Fruit fly (Drosophila melanogaster) whole organism, embryonic: ENCODE measurements around the gene CG10761.

Experiments used
- CG11398 ChIP-seq: fragments of 200-800 bp; sonication (Bioruptor generic); optimal IDR thresholded peaks from 2 replicates; lab custom pipeline; 2016; ENCODE audit warnings: missing biosample characterization, missing genetic modification characterization
- CG12219 ChIP-seq: fragments of 200-800 bp; sonication (Bioruptor generic); optimal IDR thresholded peaks from 3 replicates; lab custom pipeline; 2018; ENCODE audit warnings: missing biosample characterization, mild to moderate bottlenecking, missing genetic modification characterization
- CG1233 ChIP-seq: fragments of 200-800 bp; sonication (Bioruptor generic); optimal IDR thresholded peaks from 4 replicates; lab custom pipeline; 2018; ENCODE audit warnings: missing biosample characterization, mild to moderate bottlenecking, missing genetic modification characterization
- CG13424 ChIP-seq: fragments of 200-800 bp; sonication (Bioruptor generic); optimal IDR thresholded peaks from 2 replicates; lab custom pipeline; 2019; ENCODE audit warnings: missing biosample characterization, mild to moderate bottlenecking, missing genetic modification characterization, moderate library complexity
- CG14441 ChIP-seq: fragments of 200-800 bp; sonication (Bioruptor generic); IDR thresholded peaks from 2 replicates; pipeline ENCODE4 v1.3.6; 2022; ENCODE audit warnings: missing biosample characterization, missing genetic modification characterization
- CG14667 ChIP-seq: fragments of 200-800 bp; sonication (Bioruptor generic); IDR thresholded peaks from 2 replicates; pipeline ENCODE4 v1.3.6; 2022; ENCODE audit warnings: missing biosample characterization, missing genetic modification characterization
- CG14710 ChIP-seq: fragments of 200-800 bp; sonication (Bioruptor generic); optimal IDR thresholded peaks from 3 replicates; lab custom pipeline; 2019; ENCODE audit warnings: missing biosample characterization, mild to moderate bottlenecking, missing genetic modification characterization, moderate library complexity
- CG1832 ChIP-seq: fragments of 200-800 bp; sonication (Bioruptor generic); optimal IDR thresholded peaks from 2 replicates; lab custom pipeline; 2017; ENCODE audit warnings: missing biosample characterization, mild to moderate bottlenecking, missing genetic modification characterization, inconsistent platforms
- CG18599 ChIP-seq: fragments of 200-800 bp; sonication (Bioruptor generic); optimal IDR thresholded peaks from 3 replicates; lab custom pipeline; 2017; ENCODE audit warnings: missing biosample characterization, missing genetic modification characterization, mild to moderate bottlenecking, moderate library complexity, missing genetic modification reagents
- CG32772 ChIP-seq: fragments of 200-800 bp; sonication (Bioruptor generic); IDR thresholded peaks from 2 replicates; pipeline ENCODE4 v1.3.6; 2022; ENCODE audit warnings: missing biosample characterization, missing genetic modification characterization
- CG34422 ChIP-seq: fragments of 200-800 bp; sonication (Bioruptor generic); IDR thresholded peaks from 3 replicates; pipeline ENCODE4 v1.3.6; 2022; ENCODE audit warnings: missing biosample characterization, missing genetic modification characterization
- CG4424 ChIP-seq: fragments of 200-800 bp; sonication (Bioruptor generic); optimal IDR thresholded peaks from 3 replicates; lab custom pipeline; 2016; ENCODE audit warnings: missing biosample characterization, missing genetic modification characterization
- CG6175 ChIP-seq: fragments of 200-800 bp; sonication (Bioruptor generic); IDR thresholded peaks from 3 replicates; pipeline ENCODE4 v1.3.6; 2022; ENCODE audit warnings: missing biosample characterization, missing genetic modification characterization
- CG7928 ChIP-seq: fragments of 200-800 bp; sonication (Bioruptor generic); optimal IDR thresholded peaks from 2 replicates; lab custom pipeline; 2017; ENCODE audit warnings: missing biosample characterization, mild to moderate bottlenecking, missing genetic modification characterization
- CG8765 ChIP-seq: fragments of 200-800 bp; sonication (Bioruptor generic); IDR thresholded peaks from 2 replicates; pipeline ENCODE4 v1.3.6; 2022; ENCODE audit warnings: missing biosample characterization, missing genetic modification characterization
- CG9797 ChIP-seq: fragments of 200-800 bp; sonication (Bioruptor generic); optimal IDR thresholded peaks from 3 replicates; lab custom pipeline; 2018; ENCODE audit warnings: missing biosample characterization, mild to moderate bottlenecking, missing genetic modification characterization
- Camta ChIP-seq: fragments of 200-800 bp; sonication (Bioruptor generic); optimal IDR thresholded peaks from 2 replicates; lab custom pipeline; 2016; ENCODE audit warnings: missing biosample characterization, missing genetic modification characterization
- D19B ChIP-seq: fragments of 200-800 bp; sonication (Bioruptor generic); optimal IDR thresholded peaks from 2 replicates; lab custom pipeline; 2017; ENCODE audit warnings: missing biosample characterization, mild to moderate bottlenecking, missing genetic modification characterization
- Dref ChIP-seq: fragments of 200-800 bp; sonication (Bioruptor generic); IDR thresholded peaks from 2 replicates; pipeline ENCODE4 v1.3.6; 2022; ENCODE audit warnings: missing biosample characterization, missing genetic modification characterization
- HLH3B ChIP-seq: fragments of 200-800 bp; sonication (Bioruptor generic); IDR thresholded peaks from 2 replicates; pipeline ENCODE4 v1.3.6; 2022; ENCODE audit warnings: missing biosample characterization, missing genetic modification characterization
- HLHmδ ChIP-seq: fragments of 200-800 bp; sonication (Bioruptor generic); optimal IDR thresholded peaks from 2 replicates; lab custom pipeline; 2018; ENCODE audit warnings: missing biosample characterization, mild to moderate bottlenecking, missing genetic modification characterization, moderate library complexity
- Mrtf ChIP-seq: fragments of 200-800 bp; sonication (Bioruptor generic); IDR thresholded peaks from 3 replicates; pipeline ENCODE4 v1.3.6; 2022; ENCODE audit warnings: missing biosample characterization, missing genetic modification characterization
- Ptx1 ChIP-seq: fragments of 200-800 bp; sonication (Bioruptor generic); IDR thresholded peaks from 2 replicates; pipeline ENCODE4 v1.3.6; 2022; ENCODE audit warnings: missing biosample characterization, missing genetic modification characterization
- Scr ChIP-seq: fragments of 200-800 bp; sonication (Bioruptor generic); IDR thresholded peaks from 2 replicates; pipeline ENCODE4 v1.3.6; 2022; ENCODE audit warnings: missing biosample characterization, missing genetic modification characterization; ENCODE audit not compliant: partially characterized antibody
- Sox100B ChIP-seq: fragments of 200-800 bp; sonication (Bioruptor generic); optimal IDR thresholded peaks from 3 replicates; lab custom pipeline; 2018; ENCODE audit warnings: missing biosample characterization, mild to moderate bottlenecking, missing genetic modification characterization
- Sry-δ ChIP-seq: fragments of 200-800 bp; sonication (Bioruptor generic); optimal IDR thresholded peaks from 2 replicates; lab custom pipeline; 2016; ENCODE audit warnings: missing biosample characterization, missing genetic modification characterization
- YL-1 ChIP-seq: fragments of 200-800 bp; sonication (Bioruptor generic); optimal IDR thresholded peaks from 3 replicates; lab custom pipeline; 2017; ENCODE audit warnings: missing biosample characterization, mild to moderate bottlenecking, missing genetic modification characterization
- abd-A ChIP-seq: fragments of 200-800 bp; sonication (Bioruptor generic); optimal IDR thresholded peaks from 3 replicates; lab custom pipeline; 2019; ENCODE audit warnings: missing biosample characterization, mild to moderate bottlenecking, missing genetic modification characterization, moderate library complexity
- ac ChIP-seq: fragments of 200-800 bp; sonication (Bioruptor generic); optimal IDR thresholded peaks from 3 replicates; lab custom pipeline; 2017; ENCODE audit warnings: missing biosample characterization, mild to moderate bottlenecking, missing genetic modification characterization
- ato ChIP-seq: fragments of 200-800 bp; sonication (Bioruptor generic); IDR thresholded peaks from 2 replicates; pipeline ENCODE4 v1.3.6; 2022; ENCODE audit warnings: missing biosample characterization, missing genetic modification characterization; ENCODE audit not compliant: partially characterized antibody
- bab2 ChIP-seq: fragments of 200-800 bp; sonication (Bioruptor generic); optimal IDR thresholded peaks from 2 replicates; lab custom pipeline; 2016; ENCODE audit warnings: missing biosample characterization, missing genetic modification characterization
- bigmax ChIP-seq: fragments of 200-800 bp; sonication (Bioruptor generic); optimal IDR thresholded peaks from 2 replicates; lab custom pipeline; 2018; ENCODE audit warnings: missing biosample characterization, mild to moderate bottlenecking, missing genetic modification characterization
- chif ChIP-seq, 2 experiments: fragments of 200-800 bp; sonication (Bioruptor generic); optimal IDR thresholded peaks; 3 replicates each; lab custom pipeline; 2016; ENCODE audit warnings: missing biosample characterization in 2 of 2, missing genetic modification characterization in 2 of 2
- dpn ChIP-seq, 2 experiments: fragments of 200-800 bp; sonication (Bioruptor generic); optimal IDR thresholded peaks; 3 replicates each; lab custom pipeline; 2016; ENCODE audit warnings: missing biosample characterization in 2 of 2, missing genetic modification characterization in 2 of 2
- fd102C ChIP-seq: fragments of 200-800 bp; sonication (Bioruptor generic); optimal IDR thresholded peaks from 2 replicates; lab custom pipeline; 2018; ENCODE audit warnings: missing biosample characterization, mild to moderate bottlenecking, missing genetic modification characterization, moderate library complexity
- klu ChIP-seq: fragments of 200-800 bp; sonication (Bioruptor generic); IDR thresholded peaks from 2 replicates; pipeline ENCODE4 v1.3.6; 2022; ENCODE audit warnings: missing biosample characterization, missing genetic modification characterization
- knrl ChIP-seq: fragments of 200-800 bp; sonication (Bioruptor generic); IDR thresholded peaks from 3 replicates; pipeline ENCODE4 v1.3.6; 2022; ENCODE audit warnings: missing biosample characterization, missing genetic modification characterization; ENCODE audit not compliant: partially characterized antibody
- lola ChIP-seq, 3 experiments: fragments of >200 bp in 2 of 3; fragments of 200-800 bp in 1 of 3; sonication (Bioruptor generic) in 1 of 3; optimal IDR thresholded peaks; 2 replicates each; lab custom pipeline; 2017 to 2019; ENCODE audit warnings: missing biosample characterization in 3 of 3, missing genetic modification characterization in 3 of 3, mild to moderate bottlenecking in 1 of 3, moderate library complexity in 1 of 3
- nom ChIP-seq: fragments of 200-800 bp; sonication (Bioruptor generic); optimal IDR thresholded peaks from 2 replicates; lab custom pipeline; 2017; ENCODE audit warnings: missing biosample characterization, missing genetic modification characterization, mild to moderate bottlenecking, moderate library complexity, missing genetic modification reagents
- pfk ChIP-seq: fragments of 200-800 bp; sonication (Bioruptor generic); optimal IDR thresholded peaks from 2 replicates; lab custom pipeline; 2018; ENCODE audit warnings: missing biosample characterization, mild to moderate bottlenecking, missing genetic modification characterization, moderate library complexity
- pum ChIP-seq: fragments of 200-800 bp; sonication (Bioruptor generic); optimal IDR thresholded peaks from 2 replicates; lab custom pipeline; 2016; ENCODE audit warnings: missing biosample characterization, missing genetic modification characterization
- repo ChIP-seq: fragments of 200-800 bp; sonication (Bioruptor generic); optimal IDR thresholded peaks from 2 replicates; lab custom pipeline; 2016; ENCODE audit warnings: missing biosample characterization, missing genetic modification characterization
- row ChIP-seq: fragments of 200-800 bp; sonication (Bioruptor generic); IDR thresholded peaks from 3 replicates; pipeline ENCODE4 v1.3.6; 2022; ENCODE audit warnings: missing biosample characterization, missing genetic modification characterization
- sens-2 ChIP-seq: fragments of 200-800 bp; sonication (Bioruptor generic); IDR thresholded peaks from 2 replicates; pipeline ENCODE4 v1.3.6; 2022; ENCODE audit warnings: missing biosample characterization, missing genetic modification characterization
- sisA ChIP-seq: fragments of 200-800 bp; sonication (Bioruptor generic); IDR thresholded peaks from 2 replicates; pipeline ENCODE4 v1.3.6; 2022; ENCODE audit warnings: missing biosample characterization, missing genetic modification characterization
- tgo ChIP-seq: fragments of 200-800 bp; sonication (Bioruptor generic); IDR thresholded peaks from 3 replicates; pipeline ENCODE4 v1.3.6; 2022; ENCODE audit warnings: missing biosample characterization, missing genetic modification characterization
- tio ChIP-seq: fragments of 200-800 bp; sonication (Bioruptor generic); optimal IDR thresholded peaks from 2 replicates; lab custom pipeline; 2017; ENCODE audit warnings: missing biosample characterization, missing genetic modification characterization, inconsistent platforms
- trem ChIP-seq: fragments of 200-800 bp; optimal IDR thresholded peaks from 3 replicates; lab custom pipeline; 2019; ENCODE audit warnings: missing biosample characterization, mild to moderate bottlenecking, missing genetic modification characterization, moderate library complexity
- vvl ChIP-seq: fragments of 200-800 bp; sonication (Bioruptor generic); IDR thresholded peaks from 2 replicates; pipeline ENCODE4 v1.3.6; 2022; ENCODE audit warnings: missing biosample characterization, missing genetic modification characterization
- zfh2 ChIP-seq: fragments of 200-800 bp; sonication (Bioruptor generic); optimal IDR thresholded peaks from 2 replicates; lab custom pipeline; 2016; ENCODE audit warnings: missing biosample characterization, missing genetic modification characterization

Gene CG10761

dm6 chrX:8176291-8177029 lies 13.9 kb upstream of the CG10761 start (continued):
- TF ChIP-seq knrl (GFP tag; lab: Robert Waterston, UW) (peak; percentile 55; the same call in 2 of the 3 replicates), CG8765 (no peak), YL-1 (GFP tag; lab: Kevin White, UChicago) (peak; percentile 29), D19B (GFP tag; lab: Kevin White, UChicago) (no peak), CG32772 (GFP tag; lab: Robert Waterston, UW) (no peak), row (GFP tag; lab: Robert Waterston, UW) (0 out of 3 replicates have a peak, but pooled peaks have one; percentile 19), CG7928 (GFP tag; lab: Kevin White, UChicago) (no peak), CG4424 (GFP tag; lab: Kevin White, UChicago) (no peak), ac (GFP tag; lab: Kevin White, UChicago) (no peak), CG11398 (GFP tag; lab: Kevin White, UChicago) (no peak), sens-2 (GFP tag; lab: Robert Waterston, UW) (no peak), fd102C (GFP tag; lab: Kevin White, UChicago) (no peak), CG1233 (GFP tag; lab: Kevin White, UChicago) (no peak), HLH3B (GFP tag; lab: Robert Waterston, UW) (no peak), Sry-δ (GFP tag; lab: Kevin White, UChicago) (no peak), dpn (GFP tag; optimal IDR thresholded peaks at IDR 0.05; lab: Kevin White, UChicago) (no peak), Scr (GFP tag; lab: Robert Waterston, UW) (peak; percentile 43; the same call in 1 of the 2 replicates), Dref (GFP tag; lab: Robert Waterston, UW) (no peak), sisA (no peak), HLHmδ (GFP tag; lab: Kevin White, UChicago) (no peak), CG1832 (GFP tag; lab: Kevin White, UChicago) (no peak), tio (GFP tag; lab: Kevin White, UChicago) (no peak), zfh2 (no peak), CG18599 (GFP tag; lab: Kevin White, UChicago) (no peak), bab2 (GFP tag; lab: Kevin White, UChicago) (no peak), Camta (GFP tag; lab: Kevin White, UChicago) (no peak), CG14441 (no peak), lola (GFP tag; optimal IDR thresholded peaks at IDR 0.05; lab: Kevin White, UChicago) (no peak), Sox100B (GFP tag; lab: Kevin White, UChicago) (no peak), abd-A (tag; lab: Kevin White, UChicago) (no peak), CG9797 (GFP tag; lab: Kevin White, UChicago) (no peak), pfk (no peak), CG12219 (GFP tag; lab: Kevin White, UChicago) (no peak), trem (tag; lab: Kevin White, UChicago) (no peak), CG14710 (tag; lab: Kevin White, UChicago) (no peak), pum (GFP tag; lab: Kevin White, UChicago) (no peak), nom (peak; percentile 58), CG13424 (tag; lab: Kevin White, UChicago) (no peak), bigmax (GFP tag; lab: Kevin White, UChicago) (no peak), Ptx1 (no peak), ato (GFP tag; lab: Robert Waterston, UW) (no peak), CG6175 (GFP tag; lab: Robert Waterston, UW) (no peak), CG34422 (GFP tag; lab: Robert Waterston, UW) (peak; percentile 26; the same call in 1 of the 3 replicates), klu (GFP tag; lab: Robert Waterston, UW) (no peak), CG14667 (GFP tag; lab: Robert Waterston, UW) (no peak), vvl (GFP tag; lab: Robert Waterston, UW) (no peak), repo (GFP tag; lab: Kevin White, UChicago) (no peak), Mrtf (GFP tag; lab: Robert Waterston, UW) (no peak), tgo (GFP tag; lab: Robert Waterston, UW) (no peak), chif (GFP tag; optimal IDR thresholded peaks at IDR 0.05; lab: Kevin White, UChicago) (no peak)
